Worm (Caenorhabditis elegans): ENCODE results near the gene T14G12.12.

Gene T14G12.12

ce11 chrX:3756238-3756637, 2.1 kb downstream of the T14G12.12 start (continued):
- no peak for TF ChIP-seq ceh-24 (tag; optimal IDR thresholded peaks at IDR 0.05)
- no peak for TF ChIP-seq unc-55 (GFP tag; optimal IDR thresholded peaks at IDR 0.05)

- no peak for TF ChIP-seq tbx-2 (tag; optimal IDR thresholded peaks at IDR 0.05)
Observed at ce11 chrX:3755753-3756152, 2.5 kb downstream of the T14G12.12 start.

ce11 chrX:3752443-3752842, 5.9 kb downstream of the T14G12.12 start:
- no peak for TF ChIP-seq ztf-16 (tag; optimal IDR thresholded peaks at IDR 0.05)
- no peak for TF ChIP-seq ceh-34 (tag; optimal IDR thresholded peaks at IDR 0.05)
- no peak for TF ChIP-seq lim-6 (tag; optimal IDR thresholded peaks at IDR 0.05)
- no peak for TF ChIP-seq fkh-6 (tag; optimal IDR thresholded peaks at IDR 0.05)
- no peak for TF ChIP-seq hlh-8 (tag; optimal IDR thresholded peaks at IDR 0.05)
- no peak for TF ChIP-seq ref-2 (tag; optimal IDR thresholded peaks at IDR 0.05)
- TF ChIP-seq pha-2 (tag; optimal IDR thresholded peaks at IDR 0.05), result no peak
- TF ChIP-seq pha-4 (tag; optimal IDR thresholded peaks at IDR 0.05), result no peak
- no peak for TF ChIP-seq elt-2 (tag; optimal IDR thresholded peaks at IDR 0.05)
- no peak for TF ChIP-seq eyg-1 (tag; optimal IDR thresholded peaks at IDR 0.05)
- no peak for TF ChIP-seq pat-9 (tag; optimal IDR thresholded peaks at IDR 0.05)
- TF ChIP-seq dmd-4 (tag; optimal IDR thresholded peaks at IDR 0.05; ENCODE audit: borderline replicate concordance), result no peak
- TF ChIP-seq mec-3 (tag; optimal IDR thresholded peaks at IDR 0.05; ENCODE audit: borderline replicate concordance), result no peak
- TF ChIP-seq pqm-1 (tag; optimal IDR thresholded peaks at IDR 0.05), result no peak
- no peak for TF ChIP-seq zip-5 (tag; optimal IDR thresholded peaks at IDR 0.05)
- TF ChIP-seq madf-2 (tag; optimal IDR thresholded peaks at IDR 0.05), result no peak
- TF ChIP-seq nhr-11 (tag; optimal IDR thresholded peaks at IDR 0.05), result no peak

ce11 chrX:3751370-3751769, 6.9 kb downstream of the T14G12.12 start:
- TF ChIP-seq unc-55 (GFP tag; optimal IDR thresholded peaks at IDR 0.05) (no peak), ceh-6 (GFP tag; optimal IDR thresholded peaks at IDR 0.05) (no peak), gmeb-2 (tag; optimal IDR thresholded peaks at IDR 0.05) (no peak), Y22D7AL.16 (tag; optimal IDR thresholded peaks at IDR 0.05) (no peak), hlh-30 (tag; optimal IDR thresholded peaks at IDR 0.05; ENCODE audit: insufficient read depth) (no peak), F13H6.1 (tag; optimal IDR thresholded peaks at IDR 0.05) (no peak), pax-1 (tag; optimal IDR thresholded peaks at IDR 0.05) (no peak), ceh-22 (tag; optimal IDR thresholded peaks at IDR 0.05) (no peak), ceh-30 (tag; optimal IDR thresholded peaks at IDR 0.05) (no peak), pag-3 (tag; optimal IDR thresholded peaks at IDR 0.05; ENCODE audit: borderline replicate concordance) (no peak), tbx-7 (tag; optimal IDR thresholded peaks at IDR 0.05) (no peak), npax-4 (tag; optimal IDR thresholded peaks at IDR 0.05) (no peak), unc-86 (tag; optimal IDR thresholded peaks at IDR 0.05) (no peak)

ce11 chrX:3743190-3743589, 15.1 kb downstream of the T14G12.12 start:
- TF ChIP-seq dmd-4 (tag; optimal IDR thresholded peaks at IDR 0.05; ENCODE audit: borderline replicate concordance), result no peak
- no peak for TF ChIP-seq ceh-31 (tag; optimal IDR thresholded peaks at IDR 0.05)
- TF ChIP-seq T23F11.4 (GFP tag; optimal IDR thresholded peaks at IDR 0.05), result no peak
- TF ChIP-seq ceh-9 (tag; optimal IDR thresholded peaks at IDR 0.05), result no peak
- no peak for TF ChIP-seq lin-11 (tag; optimal IDR thresholded peaks at IDR 0.05)
- TF ChIP-seq sox-2 (GFP tag; IDR thresholded peaks at IDR 0.05), result no peak
- no peak for TF ChIP-seq K09A11.1 (tag; optimal IDR thresholded peaks at IDR 0.05; ENCODE audit: insufficient read depth)
- TF ChIP-seq ceh-6 (GFP tag; optimal IDR thresholded peaks at IDR 0.05), result no peak
- no peak for TF ChIP-seq madf-2 (tag; optimal IDR thresholded peaks at IDR 0.05)
- TF ChIP-seq gmeb-2 (tag; optimal IDR thresholded peaks at IDR 0.05), result no peak
- no peak for TF ChIP-seq C08G9.2 (tag; optimal IDR thresholded peaks at IDR 0.05)
